Fruit fly (Drosophila melanogaster) whole organism, adult: Measurements from ENCODE around the gene Pex16.

Source experiments
- CG11617 ChIP-seq: fragments of 200-800 bp; sonication (Bioruptor generic); optimal IDR thresholded peaks from 2 replicates; lab custom pipeline; 2017; ENCODE audit warnings: mild to moderate bottlenecking, missing biosample characterization, missing genetic modification reagents, missing genetic modification characterization
- CG12768 ChIP-seq: fragments of 200-800 bp; sonication (Bioruptor generic); optimal IDR thresholded peaks from 2 replicates; lab custom pipeline; 2017; ENCODE audit warnings: missing biosample characterization, missing genetic modification characterization, mild to moderate bottlenecking, moderate library complexity, missing genetic modification reagents
- CG14711 ChIP-seq: fragments of 200-800 bp; sonication (Bioruptor generic); optimal IDR thresholded peaks from 2 replicates; lab custom pipeline; 2018; ENCODE audit warnings: missing biosample characterization, mild to moderate bottlenecking, missing genetic modification characterization, moderate library complexity
- CG1620 ChIP-seq: fragments of 200-800 bp; sonication (Bioruptor generic); optimal IDR thresholded peaks from 2 replicates; lab custom pipeline; 2016; ENCODE audit warnings: missing biosample characterization, missing genetic modification characterization
- CG5204 ChIP-seq: fragments of 200-800 bp; sonication (Bioruptor generic); optimal IDR thresholded peaks from 2 replicates; lab custom pipeline; 2016; ENCODE audit warnings: missing biosample characterization, missing genetic modification characterization
- CG7101 ChIP-seq: fragments of 200-800 bp; sonication (Bioruptor generic); optimal IDR thresholded peaks from 2 replicates; lab custom pipeline; 2018; ENCODE audit warnings: missing biosample characterization, mild to moderate bottlenecking, missing genetic modification characterization, moderate library complexity
- Clk ChIP-seq: fragments of 200-800 bp; sonication (Bioruptor generic); optimal IDR thresholded peaks from 2 replicates; lab custom pipeline; 2017; ENCODE audit warnings: missing biosample characterization, missing genetic modification characterization
- Crg-1 ChIP-seq: fragments of 200-800 bp; sonication (Bioruptor generic); optimal IDR thresholded peaks from 2 replicates; lab custom pipeline; 2016; ENCODE audit warnings: missing biosample characterization, missing genetic modification characterization
- Hr96 ChIP-seq: fragments of 200-800 bp; sonication (Bioruptor generic); optimal IDR thresholded peaks from 2 replicates; lab custom pipeline; 2016; ENCODE audit warnings: missing biosample characterization, missing genetic modification characterization
- cic ChIP-seq: fragments of 200-800 bp; sonication (Bioruptor generic); optimal IDR thresholded peaks from 2 replicates; lab custom pipeline; 2017; ENCODE audit warnings: missing biosample characterization, mild to moderate bottlenecking, missing genetic modification characterization, moderate library complexity
- kay ChIP-seq: fragments of 200-800 bp; sonication (Bioruptor generic); peaks from one replicate; lab custom pipeline; 2016; ENCODE audit warnings: missing biosample characterization, missing genetic modification characterization, borderline replicate concordance
- ovo ChIP-seq: fragments of 200-800 bp; sonication (Bioruptor generic); optimal IDR thresholded peaks from 2 replicates; lab custom pipeline; 2016; ENCODE audit warnings: missing biosample characterization, missing genetic modification characterization
- tj ChIP-seq: fragments of 200-800 bp; sonication (Bioruptor generic); optimal IDR thresholded peaks from 3 replicates; lab custom pipeline; 2017; ENCODE audit warnings: missing biosample characterization, mild to moderate bottlenecking, missing genetic modification characterization, moderate library complexity

- no peak for TF ChIP-seq CG11617
- no peak for TF ChIP-seq cic (GFP tag; lab: Kevin White, UChicago)
- TF ChIP-seq Hr96 (GFP tag; lab: Kevin White, UChicago), result no peak
- TF ChIP-seq CG1620 (GFP tag; lab: Kevin White, UChicago), result no peak
- no peak for TF ChIP-seq CG12768 (GFP tag; lab: Kevin White, UChicago)
- TF ChIP-seq ovo (GFP tag; lab: Kevin White, UChicago), result no peak
- no peak for TF ChIP-seq CG5204 (GFP tag; lab: Kevin White, UChicago)
- TF ChIP-seq kay (GFP tag; lab: Kevin White, UChicago), result no peak
- TF ChIP-seq Crg-1 (GFP tag; lab: Kevin White, UChicago), result no peak
- TF ChIP-seq tj (GFP tag; lab: Kevin White, UChicago), result no peak
- no peak for TF ChIP-seq CG14711 (tag; lab: Kevin White, UChicago)
- TF ChIP-seq CG7101, result no peak
- no peak for TF ChIP-seq Clk (GFP tag; lab: Kevin White, UChicago)
Observed at dm6 chr3L:20777496-20777895, 568 bp downstream of the Pex16 start.
